Fruit fly (Drosophila melanogaster): ENCODE results near the gene CG14937.

dm6 chr2L:11753455-11753854 lies 40.4 kb downstream of the CG14937 start, which contains the start of gene CG42470:
- TF ChIP-seq CG4496 (GFP tag; IDR thresholded peaks at IDR 0.05) (no peak), CG17806 (tag; optimal IDR thresholded peaks at IDR 0.05) (no peak), CG34367 (tag; optimal IDR thresholded peaks at IDR 0.05) (no peak), Snoo (tag; optimal IDR thresholded peaks at IDR 0.05) (no peak), CG8301 (tag; optimal IDR thresholded peaks at IDR 0.05) (no peak)

Data from whole organism, pupa.